Fruit fly (Drosophila melanogaster): ENCODE measurements around the gene Osi23.

Osi23 gene

DNA sequence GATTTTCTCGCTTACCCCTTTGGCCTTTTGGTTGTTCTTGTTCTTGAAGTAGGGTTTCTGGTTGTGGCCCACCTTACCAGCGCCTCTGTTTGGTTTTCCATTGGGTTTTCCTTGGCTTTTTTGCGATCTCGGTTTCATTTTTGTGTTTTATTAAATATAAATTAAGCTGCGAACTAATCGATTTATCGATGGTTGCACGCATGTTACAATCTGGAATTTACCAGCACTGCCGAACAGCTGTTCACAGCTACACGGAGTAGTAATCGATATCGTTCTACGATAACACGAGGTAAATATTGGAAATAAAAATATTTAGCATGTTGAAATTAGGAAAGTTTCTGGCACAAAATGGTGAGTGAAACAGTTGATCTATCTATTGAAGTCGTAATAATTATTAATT lies 21.2 kb downstream of the Osi23 start, which contains the start of the genes CG15535 and mRpS18C (continued):
- TF ChIP-seq MTF-1 (GFP tag; optimal IDR thresholded peaks at IDR 0.05; ENCODE audit: borderline replicate concordance) (peak; percentile 11), CG12236 (GFP tag; optimal IDR thresholded peaks at IDR 0.05) (no peak), CG2712 (tag; optimal IDR thresholded peaks at IDR 0.05) (peak; percentile 23), grau (tag; optimal IDR thresholded peaks at IDR 0.05) (peak; percentile 11), amos (GFP tag; IDR thresholded peaks at IDR 0.05; ENCODE audit: partially characterized antibody) (peak; percentile 78), HmgZ (tag; optimal IDR thresholded peaks at IDR 0.05) (peak; percentile 40), gro (GFP tag; optimal IDR thresholded peaks at IDR 0.05) (no peak), otp (GFP tag; IDR thresholded peaks at IDR 0.05) (no peak), lbe (GFP tag; optimal IDR thresholded peaks at IDR 0.05) (peak; percentile 27), Sry-δ (GFP tag; optimal IDR thresholded peaks at IDR 0.05) (peak; percentile 56), CG34422 (GFP tag; IDR thresholded peaks at IDR 0.05) (no peak), B-H2 (GFP tag; optimal IDR thresholded peaks at IDR 0.05) (peak; percentile 67), sr (GFP tag; IDR thresholded peaks at IDR 0.05) (no peak), vnd (GFP tag; IDR thresholded peaks at IDR 0.05; ENCODE audit: partially characterized antibody) (peak; percentile 62; the same call in 2 of the 3 replicates), CG13894 (tag; optimal IDR thresholded peaks at IDR 0.05) (no peak), CG13287 (GFP tag; IDR thresholded peaks at IDR 0.05; ENCODE audit: partially characterized antibody) (peak; percentile 86), fd3F (GFP tag; optimal IDR thresholded peaks at IDR 0.05) (no peak), Pdp1 (GFP tag; optimal IDR thresholded peaks at IDR 0.05) (no peak), Bgb (GFP tag; IDR thresholded peaks at IDR 0.05; ENCODE audit: partially characterized antibody) (peak; percentile 78), CG12659 (GFP tag; optimal IDR thresholded peaks at IDR 0.05) (peak; percentile 57), CG34376 (GFP tag; optimal IDR thresholded peaks at IDR 0.05) (peak; percentile 19), CG2116 (GFP tag; optimal IDR thresholded peaks at IDR 0.05) (peak; percentile 90), Doc3 (GFP tag; IDR thresholded peaks at IDR 0.05; ENCODE audit: partially characterized antibody) (peak; percentile 73), onecut (GFP tag; IDR thresholded peaks at IDR 0.05) (peak; percentile 84), bbx (GFP tag; IDR thresholded peaks at IDR 0.05; ENCODE audit: partially characterized antibody) (peak; percentile 81), nerfin-2 (GFP tag; IDR thresholded peaks at IDR 0.05; ENCODE audit: partially characterized antibody) (peak; percentile 63), p53 (GFP tag; optimal IDR thresholded peaks at IDR 0.05) (no peak), CG2129 (GFP tag; IDR thresholded peaks at IDR 0.05; ENCODE audit: partially characterized antibody) (peak; percentile 49), phol (tag; optimal IDR thresholded peaks at IDR 0.05) (peak; percentile 22), CG6683 (GFP tag; optimal IDR thresholded peaks at IDR 0.05) (no peak), HHEX (GFP tag; optimal IDR thresholded peaks at IDR 0.05) (no peak), croc (GFP tag; conservative IDR thresholded peaks at IDR 0.05) (no peak), unc-4 (GFP tag; IDR thresholded peaks at IDR 0.05; ENCODE audit: partially characterized antibody) (peak; percentile 80), Max (GFP tag; optimal IDR thresholded peaks at IDR 0.05) (peak; percentile 13), Dp (GFP tag; optimal IDR thresholded peaks at IDR 0.05) (peak; percentile 46), lilli (GFP tag; optimal IDR thresholded peaks at IDR 0.05) (peak; percentile 12), CG17361 (GFP tag; IDR thresholded peaks at IDR 0.05) (no peak), CG7987 (GFP tag; optimal IDR thresholded peaks at IDR 0.05) (peak; percentile 3), dmrt11E (tag; optimal IDR thresholded peaks at IDR 0.05) (peak; percentile 7), knrl (GFP tag; IDR thresholded peaks at IDR 0.05; ENCODE audit: partially characterized antibody) (peak; percentile 72; the same call in 2 of the 3 replicates), Scr (GFP tag; IDR thresholded peaks at IDR 0.05; ENCODE audit: partially characterized antibody) (peak; percentile 75), crp (GFP tag; optimal IDR thresholded peaks at IDR 0.05) (peak; percentile 82 to 96), mld (GFP tag; IDR thresholded peaks at IDR 0.05; ENCODE audit: partially characterized antibody) (peak; percentile 64; the same call in 1 of the 3 replicates), sug (tag; optimal IDR thresholded peaks at IDR 0.05) (peak; percentile 22), slbo (GFP tag; IDR thresholded peaks at IDR 0.05) (0 out of 2 replicates have a peak, but pooled peaks have one; percentile 21)

Measured in whole organism, embryonic.